Fruit fly (Drosophila melanogaster): ENCODE data around the gene CG34299.

Gene CG34299

dm6 chr3R:30289056-30289734, 39.8 kb downstream of the CG34299 start (continued):
- TF ChIP-seq CG4318 (GFP tag; optimal IDR thresholded peaks at IDR 0.05) (no peak), fd59A (GFP tag; optimal IDR thresholded peaks at IDR 0.05) (no peak), CG10631 (GFP tag; optimal IDR thresholded peaks at IDR 0.05) (peak; percentile 42), CG6854 (GFP tag; optimal IDR thresholded peaks at IDR 0.05) (no peak), CG8319 (GFP tag; optimal IDR thresholded peaks at IDR 0.05) (peak; percentile 22), OdsH (GFP tag; optimal IDR thresholded peaks at IDR 0.05) (peak; percentile 49), Hr39 (GFP tag; optimal IDR thresholded peaks at IDR 0.05) (peak; percentile 65), Ets96B (tag; optimal IDR thresholded peaks at IDR 0.05) (no peak), Eip93F (GFP tag; optimal IDR thresholded peaks at IDR 0.05) (no peak)

dm6 chr3R:30293478-30294122, 44.2 kb downstream of the CG34299 start:
- TF ChIP-seq topi (GFP tag; optimal IDR thresholded peaks at IDR 0.05) (peak; percentile 63), CG8319 (GFP tag; optimal IDR thresholded peaks at IDR 0.05) (peak; percentile 81), fd59A (GFP tag; optimal IDR thresholded peaks at IDR 0.05) (peak; percentile 88), CG11294 (GFP tag; IDR thresholded peaks at IDR 0.05) (peak; percentile 92), CG8119 (GFP tag; IDR thresholded peaks at IDR 0.05) (peak; percentile 98), CG10631 (GFP tag; optimal IDR thresholded peaks at IDR 0.05) (peak; percentile 95), salr (GFP tag; optimal IDR thresholded peaks at IDR 0.05) (peak; percentile 75 to 87), Gug (GFP tag; IDR thresholded peaks at IDR 0.05) (peak; percentile 95), Met (GFP tag; optimal IDR thresholded peaks at IDR 0.05) (peak; percentile 47), esn (GFP tag; optimal IDR thresholded peaks at IDR 0.05) (peak; percentile 68), CG6854 (GFP tag; optimal IDR thresholded peaks at IDR 0.05) (peak; percentile 43), Sox102F (GFP tag; optimal IDR thresholded peaks at IDR 0.05) (peak; percentile 44), CG4318 (GFP tag; optimal IDR thresholded peaks at IDR 0.05) (peak; percentile 88), Smox (GFP tag; optimal IDR thresholded peaks at IDR 0.05) (peak; percentile 40), CG34406 (GFP tag; optimal IDR thresholded peaks at IDR 0.05) (peak; percentile 94), CG1621 (tag; optimal IDR thresholded peaks at IDR 0.05) (peak; percentile 89), CG9139 (GFP tag; optimal IDR thresholded peaks at IDR 0.05) (peak; percentile 94), lz (GFP tag; optimal IDR thresholded peaks at IDR 0.05) (peak; percentile 45), fd85E (GFP tag; optimal IDR thresholded peaks at IDR 0.05) (no peak), eg (GFP tag; IDR thresholded peaks at IDR 0.05) (peak; percentile 96), Eip78C (GFP tag) (peak; percentile 97), CG11762 (GFP tag; optimal IDR thresholded peaks at IDR 0.05; ENCODE audit: insufficient read depth) (peak; percentile 90), dac (GFP tag; optimal IDR thresholded peaks at IDR 0.05) (peak; percentile 84), Hr39 (GFP tag; optimal IDR thresholded peaks at IDR 0.05) (peak; percentile 3), CG15336 (GFP tag; IDR thresholded peaks at IDR 0.05) (peak; percentile 97), CG10669 (GFP tag; optimal IDR thresholded peaks at IDR 0.05) (peak; percentile 94), acj6 (GFP tag; optimal IDR thresholded peaks at IDR 0.05) (peak; percentile 88), CG11902 (GFP tag; optimal IDR thresholded peaks at IDR 0.05) (peak; percentile 75), ss (GFP tag; optimal IDR thresholded peaks at IDR 0.05) (peak; percentile 95 to 97), Hr38 (GFP tag; optimal IDR thresholded peaks at IDR 0.05) (no peak), CG16779 (tag; optimal IDR thresholded peaks at IDR 0.05) (peak; percentile 88), Hr4 (GFP tag; optimal IDR thresholded peaks at IDR 0.05) (peak; percentile 85), OdsH (GFP tag; optimal IDR thresholded peaks at IDR 0.05) (peak; percentile 92), CG6808 (GFP tag; optimal IDR thresholded peaks at IDR 0.05) (peak; percentile 95), Ets96B (tag; optimal IDR thresholded peaks at IDR 0.05) (peak; percentile 94), CG7368 (GFP tag; optimal IDR thresholded peaks at IDR 0.05) (peak; percentile 81), dsx (GFP tag; optimal IDR thresholded peaks at IDR 0.05; ENCODE audit: poor library complexity, severe bottlenecking) (peak; percentile 96), CG8632 (GFP tag; optimal IDR thresholded peaks at IDR 0.05) (peak; percentile 95), achi (GFP tag; optimal IDR thresholded peaks at IDR 0.05) (peak; percentile 93), CG6276 (GFP tag; optimal IDR thresholded peaks at IDR 0.05) (peak; percentile 91), Lpt (GFP tag; optimal IDR thresholded peaks at IDR 0.05) (peak; percentile 86), fkh (GFP tag; optimal IDR thresholded peaks at IDR 0.05) (no peak), CG32006 (GFP tag; optimal IDR thresholded peaks at IDR 0.05) (peak; percentile 96), Eip75B (GFP tag; optimal IDR thresholded peaks at IDR 0.05) (peak; percentile 85), cyc (GFP tag; optimal IDR thresholded peaks at IDR 0.05) (peak; percentile 40)

All from whole organism, prepupa.